Worm (Caenorhabditis elegans) whole organism, midembryonic: ENCODE data around the gene Y43F8C.11.

Experiments used
- T22C8.4 ChIP-seq: fragments of 200-800 bp; sonication (Bioruptor generic); IDR thresholded peaks from 2 replicates; pipeline ENCODE4 v1.3.6; 2022; ENCODE audit warnings: missing genetic modification characterization, missing compliant biosample characterization
- cog-1 ChIP-seq: sonication (generic microtip); optimal IDR thresholded peaks from 2 replicates; lab custom pipeline; 2016; ENCODE audit warnings: missing genetic modification characterization, missing compliant biosample characterization
- flt-1 ChIP-seq: fragments of 200-800 bp; sonication (Bioruptor generic); IDR thresholded peaks from 2 replicates; pipeline ENCODE4 v1.3.6; 2022; ENCODE audit warnings: missing genetic modification characterization, missing compliant biosample characterization
- klf-2 ChIP-seq: fragments of 200-800 bp; sonication (Bioruptor generic); conservative IDR thresholded peaks from 2 replicates; pipeline ENCODE4 v1.3.6; 2022; ENCODE audit warnings: missing genetic modification reagents, missing genetic modification characterization, missing compliant biosample characterization
- med-1 ChIP-seq: sonication (generic microtip); optimal IDR thresholded peaks from 2 replicates; lab custom pipeline; 2017; ENCODE audit warnings: missing genetic modification characterization, mild to moderate bottlenecking, missing compliant biosample characterization, antibody characterized with exemption, missing genetic modification reagents; ENCODE audit not compliant: insufficient read depth
- ref-1 ChIP-seq: fragments of 200-800 bp; sonication (Bioruptor generic); conservative IDR thresholded peaks from 2 replicates; pipeline ENCODE4 v1.3.6; 2022; ENCODE audit warnings: missing genetic modification reagents, missing genetic modification characterization, missing compliant biosample characterization
- tab-1 ChIP-seq: fragments of 200-800 bp; sonication (Bioruptor generic); IDR thresholded peaks from 2 replicates; pipeline ENCODE4 v1.3.6; 2022; ENCODE audit warnings: missing genetic modification characterization, missing compliant biosample characterization
- ztf-23 ChIP-seq: fragments of 200-800 bp; sonication (Bioruptor generic); IDR thresholded peaks from 2 replicates; pipeline ENCODE4 v1.3.6; 2022; ENCODE audit warnings: missing genetic modification reagents, missing genetic modification characterization, missing compliant biosample characterization
- ztf-29 ChIP-seq: fragments of 200-800 bp; sonication (Bioruptor generic); IDR thresholded peaks from 2 replicates; pipeline ENCODE4 v1.3.6; 2022; ENCODE audit warnings: missing genetic modification reagents, missing genetic modification characterization, missing compliant biosample characterization

The Y43F8C.11 gene

DNA sequence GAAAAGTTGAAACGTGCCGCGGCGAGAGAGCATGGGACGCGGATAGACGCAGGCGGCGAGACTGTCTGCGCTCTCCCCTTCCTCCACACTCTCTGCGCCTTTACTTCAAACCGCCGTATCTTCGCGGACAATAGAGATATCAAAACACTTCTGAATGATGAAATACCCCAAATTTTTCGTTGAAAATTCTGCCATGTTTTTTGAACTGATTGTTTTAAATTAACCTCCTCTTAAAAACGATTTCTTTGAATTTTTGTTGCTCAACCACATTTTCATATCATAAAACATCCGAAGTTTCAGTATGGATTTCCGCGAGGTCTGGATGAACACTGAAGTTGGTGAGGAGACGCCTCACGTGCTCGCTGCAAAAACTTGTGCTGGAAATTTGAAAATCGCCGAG, at the start of gene Y43F8C.11:
Y43F8C.11 (plus strand) TSS at position 301 of the 400 bp plus-strand sequence.
- no peak for TF ChIP-seq flt-1 (GFP tag; lab: Robert Waterston, UW)
- TF ChIP-seq T22C8.4 (GFP tag; lab: Robert Waterston, UW), result no peak
- TF ChIP-seq ztf-29 (GFP tag; lab: Robert Waterston, UW), result no peak
- no peak for TF ChIP-seq med-1 (GFP tag; lab: Kevin White, UChicago)
- no peak for TF ChIP-seq klf-2 (GFP tag; lab: Robert Waterston, UW)
- TF ChIP-seq tab-1, result no peak
- no peak for TF ChIP-seq ref-1 (GFP tag; lab: Robert Waterston, UW)
- no peak for TF ChIP-seq cog-1 (tag; lab: Kevin White, UChicago)
- TF ChIP-seq ztf-23 (GFP tag; lab: Robert Waterston, UW), result no peak

DNA sequence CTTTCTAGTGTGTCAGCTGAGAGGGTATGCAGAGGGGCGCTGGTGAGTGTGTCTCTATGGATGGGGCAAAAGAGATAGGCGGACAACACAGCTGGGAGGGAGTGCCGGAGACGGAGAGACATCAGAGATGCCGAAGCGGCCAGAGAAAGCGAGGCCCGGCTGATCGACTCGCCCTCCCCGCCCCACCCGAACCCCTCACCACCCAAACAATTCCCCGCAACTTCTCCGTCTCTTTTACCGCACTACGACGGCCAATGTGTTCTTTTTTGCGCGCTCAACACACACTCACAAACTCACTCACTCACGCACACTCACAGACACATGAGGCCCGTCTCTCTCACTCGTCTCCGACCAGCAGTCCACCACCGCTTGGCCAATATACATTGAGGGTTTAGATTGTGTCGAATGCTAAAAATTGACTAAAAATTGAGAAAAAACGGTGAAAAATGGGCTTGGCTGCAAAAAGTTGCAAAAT, 47.6 kb upstream of the Y43F8C.11 start, which contains the start of gene Y43F8C.3:
Y43F8C.3 (minus strand) TSS at position 187 of the 475 bp plus-strand sequence.
- TF ChIP-seq tab-1 (no peak), flt-1 (GFP tag; lab: Robert Waterston, UW) (peak; percentile 52; the same call in 1 of the 2 replicates)

DNA sequence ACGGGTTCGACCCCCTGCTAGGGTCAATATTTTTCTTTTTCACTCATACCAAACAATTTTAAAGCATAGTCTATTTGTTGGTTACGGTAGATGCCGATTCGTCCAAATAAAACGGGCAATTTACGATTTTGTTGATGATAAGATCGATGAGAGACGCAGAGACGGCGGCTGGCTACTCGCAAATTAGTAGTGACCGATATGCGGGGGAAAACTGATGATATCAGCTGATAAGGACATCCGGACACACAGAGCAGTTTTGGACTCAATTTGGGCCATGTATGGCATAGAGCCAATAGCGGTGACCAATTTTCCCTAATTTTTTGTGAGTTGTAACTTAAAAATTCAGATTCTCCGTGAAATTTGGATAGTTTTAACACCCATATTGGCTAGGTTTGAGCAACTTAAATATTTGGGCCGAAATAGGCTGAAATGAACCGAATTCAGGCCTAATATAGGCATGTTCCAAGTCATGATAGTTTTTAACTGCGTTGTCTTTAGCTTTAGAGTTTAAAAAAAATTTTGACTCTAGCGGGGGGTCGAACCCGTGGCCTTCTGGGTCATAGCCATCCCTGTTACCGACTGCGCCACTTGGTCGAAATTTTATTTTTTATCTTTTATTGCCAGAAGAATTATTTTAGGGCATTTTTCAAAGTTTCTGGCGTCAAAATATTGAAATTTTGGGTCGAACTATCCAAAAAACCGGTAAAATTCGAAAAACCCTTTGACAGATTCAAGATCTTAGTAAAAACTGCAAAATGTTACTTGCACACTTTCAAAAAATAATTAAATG, 46.3 kb upstream of the Y43F8C.11 start:
- no peak for TF ChIP-seq med-1 (GFP tag; lab: Kevin White, UChicago)
- TF ChIP-seq ztf-23 (GFP tag; lab: Robert Waterston, UW), result no peak
- TF ChIP-seq cog-1 (tag; lab: Kevin White, UChicago), result no peak

DNA sequence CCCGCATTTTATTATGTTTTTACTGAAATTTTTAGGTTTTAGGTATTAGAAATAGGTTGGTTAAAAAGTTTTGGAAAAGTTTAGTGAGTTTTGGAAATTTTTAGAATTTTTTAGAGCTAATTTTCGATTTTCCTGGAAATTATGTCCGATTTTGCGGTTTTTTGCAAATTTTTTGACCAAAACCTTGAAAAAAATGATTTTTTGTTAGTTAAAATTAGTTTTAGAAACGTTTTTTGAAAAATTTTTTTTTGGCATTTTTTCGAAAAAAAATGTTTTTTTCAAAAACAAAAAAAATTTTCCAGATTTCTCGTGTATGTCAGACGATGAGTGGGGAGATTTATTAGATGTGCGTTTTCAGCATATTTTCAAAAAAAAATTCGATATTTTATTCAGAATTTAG, 45.3 kb upstream of the Y43F8C.11 start, which contains the start of gene dyf-19:
dyf-19 (plus strand) TSS at position 301 of the 400 bp plus-strand sequence.
- TF ChIP-seq ref-1 (GFP tag; lab: Robert Waterston, UW), result no peak
- no peak for TF ChIP-seq tab-1
- TF ChIP-seq klf-2 (GFP tag; lab: Robert Waterston, UW), result no peak
- no peak for TF ChIP-seq ztf-29 (GFP tag; lab: Robert Waterston, UW)

DNA sequence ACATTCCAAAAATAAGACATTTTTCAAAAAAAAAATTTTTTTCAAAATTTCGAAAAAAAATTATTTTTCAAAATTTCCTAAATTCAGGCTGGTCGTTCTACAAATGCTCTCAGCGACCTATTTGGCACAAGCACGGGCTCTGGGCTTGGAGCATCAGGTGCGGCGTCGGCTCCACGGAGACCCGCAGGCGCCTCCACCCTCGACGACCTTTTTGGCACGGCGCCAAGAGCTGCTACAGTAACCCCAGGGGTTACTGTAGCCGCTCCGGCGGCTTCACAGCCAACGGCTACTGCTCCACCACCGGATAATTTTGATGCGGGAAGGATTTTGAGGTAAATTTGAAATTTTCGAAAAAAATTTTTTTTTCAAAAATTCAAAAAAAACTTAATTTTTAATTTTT, 44.3 kb upstream of the Y43F8C.11 start:
- no peak for TF ChIP-seq ref-1 (GFP tag; lab: Robert Waterston, UW)
- no peak for TF ChIP-seq T22C8.4 (GFP tag; lab: Robert Waterston, UW)
- no peak for TF ChIP-seq ztf-23 (GFP tag; lab: Robert Waterston, UW)
- no peak for TF ChIP-seq tab-1
- no peak for TF ChIP-seq med-1 (GFP tag; lab: Kevin White, UChicago)
- no peak for TF ChIP-seq klf-2 (GFP tag; lab: Robert Waterston, UW)

DNA sequence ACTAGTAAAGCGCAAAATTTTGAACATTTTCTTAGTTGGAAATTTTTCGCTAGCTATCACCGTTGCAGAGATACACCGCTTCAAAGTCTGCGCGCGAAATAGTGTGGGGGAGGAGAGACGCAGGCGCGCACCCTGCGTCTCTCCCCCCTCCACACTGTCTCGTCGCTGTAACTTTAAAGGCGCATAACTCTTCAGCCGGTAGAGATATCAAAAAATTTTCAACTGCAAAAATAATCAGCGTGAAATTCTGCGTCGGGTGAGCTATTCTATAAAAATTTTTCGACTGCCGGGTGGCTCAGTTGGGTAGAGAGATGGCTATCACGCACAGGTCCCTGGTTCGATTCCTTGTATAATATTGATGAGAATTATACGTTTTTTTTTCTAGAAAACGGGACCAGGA, 40.5 kb upstream of the Y43F8C.11 start:
- TF ChIP-seq flt-1 (GFP tag; lab: Robert Waterston, UW), result no peak
- TF ChIP-seq ztf-29 (GFP tag; lab: Robert Waterston, UW), result no peak

DNA sequence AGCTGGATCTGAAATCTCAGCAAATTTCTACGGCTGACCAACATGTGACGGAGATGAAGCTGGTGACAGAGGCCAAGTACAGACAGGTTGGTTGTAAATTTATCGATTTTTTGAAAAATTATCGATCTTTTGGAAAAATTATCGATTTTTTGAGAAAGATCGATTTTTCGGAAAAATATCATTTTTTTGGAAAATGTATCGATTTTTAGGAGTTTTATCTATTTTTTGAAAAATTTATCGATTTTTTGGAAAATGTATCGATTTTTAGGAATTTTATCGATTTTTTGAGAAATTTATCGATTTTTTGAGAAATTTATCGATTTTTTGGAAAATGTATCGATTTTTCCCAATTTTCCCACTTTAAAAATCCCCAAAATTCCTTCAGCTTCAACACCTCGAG, 40.1 kb upstream of the Y43F8C.11 start:
- TF ChIP-seq T22C8.4 (GFP tag; lab: Robert Waterston, UW) (peak; percentile 99), tab-1 (no peak), ztf-29 (GFP tag; lab: Robert Waterston, UW) (no peak), cog-1 (tag; lab: Kevin White, UChicago) (no peak), ztf-23 (GFP tag; lab: Robert Waterston, UW) (no peak), ref-1 (GFP tag; lab: Robert Waterston, UW) (no peak), klf-2 (GFP tag; lab: Robert Waterston, UW) (peak; percentile 17; the same call in 1 of the 2 replicates), flt-1 (GFP tag; lab: Robert Waterston, UW) (no peak), med-1 (GFP tag; lab: Kevin White, UChicago) (no peak)

DNA sequence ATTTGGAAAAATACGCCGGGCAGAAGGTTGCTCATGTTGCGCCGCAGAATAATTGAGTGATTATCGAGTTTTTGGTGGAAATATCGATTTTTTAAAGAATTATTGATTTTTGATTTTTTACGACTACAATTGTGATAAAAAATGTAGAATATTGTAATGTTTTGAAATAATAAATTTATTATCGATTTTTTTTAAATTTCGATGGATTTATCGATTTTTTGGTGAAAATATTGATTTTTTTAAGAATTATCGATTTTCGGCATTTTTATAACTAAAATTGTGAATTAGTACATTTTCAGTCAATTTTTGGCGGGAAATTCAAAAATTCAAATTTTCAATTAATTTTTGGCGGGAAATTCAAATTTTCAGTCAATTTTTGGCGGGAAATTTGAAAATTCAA, 39.5 kb upstream of the Y43F8C.11 start:
- no peak for TF ChIP-seq klf-2 (GFP tag; lab: Robert Waterston, UW)
- peak; percentile 93 for TF ChIP-seq T22C8.4 (GFP tag; lab: Robert Waterston, UW)

DNA sequence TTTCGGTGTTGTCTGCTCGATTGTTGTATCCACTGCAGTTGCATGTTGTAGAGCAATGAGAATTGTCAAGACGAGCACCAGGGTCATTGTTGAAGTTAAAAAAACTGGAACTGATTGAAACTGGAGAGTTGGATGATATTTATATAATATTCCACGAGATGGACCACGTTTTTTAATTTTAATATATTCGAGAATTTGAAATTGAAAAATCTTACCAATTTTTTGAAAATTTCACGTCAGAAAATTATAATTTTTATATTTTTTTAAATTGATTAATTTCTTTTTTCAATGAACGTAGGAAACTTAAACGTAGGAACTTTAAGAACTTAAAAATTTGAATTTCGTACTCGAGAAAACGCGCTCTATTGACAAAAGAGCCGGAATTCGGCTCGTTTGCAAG, 37.5 kb upstream of the Y43F8C.11 start, which contains the start of gene Y43F8C.5:
Y43F8C.5 (minus strand) TSS at position 101 of the 400 bp plus-strand sequence.
- TF ChIP-seq T22C8.4 (GFP tag; lab: Robert Waterston, UW), result no peak
- no peak for TF ChIP-seq ref-1 (GFP tag; lab: Robert Waterston, UW)

DNA sequence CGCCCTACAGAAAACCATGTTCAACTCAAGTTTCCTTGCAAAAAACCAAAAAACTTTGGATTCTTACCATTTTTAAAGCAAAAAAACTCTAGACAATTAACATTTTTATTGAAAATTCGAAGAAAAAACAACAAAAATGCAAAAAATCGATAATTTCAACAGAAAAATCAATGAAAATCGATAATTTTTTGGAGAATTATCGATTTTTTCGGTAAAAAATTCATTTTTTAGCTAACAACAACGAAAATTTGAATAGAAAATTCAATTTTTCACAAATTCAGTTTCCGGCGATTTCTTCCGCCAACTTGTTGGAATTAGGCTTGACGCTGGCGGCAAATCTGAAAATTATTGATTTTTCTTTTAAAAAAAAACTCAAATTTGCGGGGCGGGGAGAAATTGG, 37.1 kb upstream of the Y43F8C.11 start:
- TF ChIP-seq T22C8.4 (GFP tag; lab: Robert Waterston, UW), result peak; percentile 91
- no peak for TF ChIP-seq med-1 (GFP tag; lab: Kevin White, UChicago)
- TF ChIP-seq cog-1 (tag; lab: Kevin White, UChicago), result no peak

DNA sequence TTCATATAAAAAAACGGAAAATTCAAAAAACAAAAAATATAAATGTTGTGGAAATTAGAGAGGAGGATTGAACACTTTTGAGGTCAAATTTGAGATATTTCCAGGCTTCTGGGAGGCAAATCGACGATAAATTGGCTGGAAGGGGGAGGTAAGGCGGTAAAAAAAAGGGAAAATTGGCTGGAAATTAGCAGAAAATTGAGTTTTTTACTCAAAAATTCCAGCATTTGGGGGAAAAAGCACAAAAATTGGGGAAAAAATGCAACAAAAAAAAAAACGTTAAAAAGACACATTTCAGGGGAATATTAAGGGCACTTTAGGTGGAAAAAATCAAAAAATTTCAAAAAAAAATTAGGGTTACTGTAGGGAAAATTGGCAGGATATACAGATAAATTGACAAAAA, 35.9 kb upstream of the Y43F8C.11 start:
- no peak for TF ChIP-seq klf-2 (GFP tag; lab: Robert Waterston, UW)
